Worm (Caenorhabditis elegans): ENCODE results near the gene R02D5.3.
A peak's percentile ranks its signal among the peaks of the same experiment; 100 is the strongest.

DNA sequence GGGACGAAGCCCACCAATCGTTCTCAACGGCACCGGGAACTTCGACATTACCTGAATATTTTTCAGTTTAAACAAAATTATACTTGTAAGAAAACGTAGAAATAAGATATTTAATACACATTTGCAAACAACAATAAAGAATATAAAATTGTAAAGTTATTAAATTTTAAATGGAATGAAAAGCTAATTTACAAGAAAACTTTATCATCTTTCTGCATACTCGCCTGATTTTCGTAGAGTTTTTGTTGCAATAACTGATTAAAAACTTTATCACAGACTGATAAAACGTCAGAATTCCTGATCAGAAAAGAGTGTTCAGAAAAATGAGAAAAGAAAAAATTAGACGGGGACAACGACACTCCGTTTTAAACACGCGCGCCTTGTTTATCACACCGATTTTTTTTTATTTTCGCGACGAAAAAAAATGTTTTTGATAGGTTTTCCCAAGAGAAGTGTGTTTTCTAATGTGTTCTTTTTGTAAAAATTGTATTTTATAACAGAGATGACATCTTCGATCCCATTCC, 35.7 kb upstream of the R02D5.3 start, which contains the start of the genes dlat-1 and fntb-1:
- TF ChIP-seq lin-13 (GFP tag; optimal IDR thresholded peaks at IDR 0.05): no peak
- no peak for TF ChIP-seq mdl-1 (tag; optimal IDR thresholded peaks at IDR 0.05)
- TF ChIP-seq aly-2 (tag; optimal IDR thresholded peaks at IDR 0.05): no peak
- TF ChIP-seq snu-23 (GFP tag; optimal IDR thresholded peaks at IDR 0.05): peak; percentile 18
- no peak for TF ChIP-seq ceh-82 (tag; optimal IDR thresholded peaks at IDR 0.05)
- TF ChIP-seq nhr-84 (tag; optimal IDR thresholded peaks at IDR 0.05): no peak

Measured in whole organism, L1 larva.